Worm (Caenorhabditis elegans): Measurements from ENCODE around the gene F34D10.4.

Gene F34D10.4

DNA sequence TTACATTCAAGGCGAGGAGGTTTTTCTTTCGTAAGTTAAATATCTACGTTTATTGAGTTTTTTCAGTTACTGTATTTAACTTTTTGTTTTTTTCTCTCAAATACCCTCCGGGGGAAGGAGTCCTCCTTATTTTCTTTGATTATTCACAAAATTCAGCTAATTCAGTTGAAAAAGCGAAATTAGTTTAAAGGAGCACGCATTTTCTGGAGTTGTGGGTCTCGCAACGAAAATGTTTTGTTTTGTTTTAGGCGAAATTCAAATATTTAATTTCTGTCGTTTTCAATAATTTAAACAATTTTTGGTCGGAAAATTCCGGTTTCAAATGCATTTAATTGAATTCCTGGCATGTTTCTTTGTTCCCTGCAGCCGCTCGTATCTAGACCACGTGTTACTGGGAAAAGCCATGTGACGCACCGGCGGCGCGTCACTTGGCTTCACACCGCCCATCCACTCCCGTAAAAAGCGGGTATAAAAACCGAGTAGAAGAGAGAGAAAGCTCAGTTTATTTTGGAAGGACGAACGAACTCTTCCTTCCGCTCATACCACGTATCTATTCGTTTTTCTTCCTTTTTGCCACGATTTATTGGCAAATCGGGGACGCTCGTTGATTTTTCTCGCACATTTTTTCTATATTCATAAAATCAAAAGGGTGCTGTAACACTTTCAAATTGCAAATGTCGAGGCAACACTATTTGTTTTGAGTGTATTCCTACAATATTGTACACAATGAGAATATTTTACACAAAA is 720 bp upstream of the F34D10.4 start (continued):
- no peak for TF ChIP-seq ets-5 (GFP tag; IDR thresholded peaks at IDR 0.05)
- no peak for TF ChIP-seq pqm-1 (tag; optimal IDR thresholded peaks at IDR 0.05)
- no peak for TF ChIP-seq aly-2 (tag; optimal IDR thresholded peaks at IDR 0.05)
- TF ChIP-seq sup-37 (GFP tag; optimal IDR thresholded peaks at IDR 0.05) = no peak
- no peak for TF ChIP-seq elt-2 (tag; optimal IDR thresholded peaks at IDR 0.05)
- TF ChIP-seq nhr-237 (tag; optimal IDR thresholded peaks at IDR 0.05) = no peak
- TF ChIP-seq nhr-84 (tag; optimal IDR thresholded peaks at IDR 0.05) = no peak
- no peak for TF ChIP-seq Y116A8C.19 (tag; optimal IDR thresholded peaks at IDR 0.05; ENCODE audit: borderline replicate concordance)
- no peak for TF ChIP-seq elt-3 (tag; optimal IDR thresholded peaks at IDR 0.05)
- TF ChIP-seq F16B12.6 (tag; optimal IDR thresholded peaks at IDR 0.05) = no peak
- no peak for TF ChIP-seq dsc-1 (tag; optimal IDR thresholded peaks at IDR 0.05)
- TF ChIP-seq unc-130 (tag; optimal IDR thresholded peaks at IDR 0.05) = peak; percentile 1
- peak; percentile 55 for TF ChIP-seq nhr-85 (tag)
- no peak for TF ChIP-seq sox-4 (tag; optimal IDR thresholded peaks at IDR 0.05)
- TF ChIP-seq unc-98 (GFP tag; IDR thresholded peaks at IDR 0.05) = no peak
- no peak for TF ChIP-seq lir-3 (tag; optimal IDR thresholded peaks at IDR 0.05; ENCODE audit: poor library complexity)
- no peak for TF ChIP-seq unc-30 (tag; optimal IDR thresholded peaks at IDR 0.05)
- TF ChIP-seq snpc-4 (tag; optimal IDR thresholded peaks at IDR 0.05) = no peak
- TF ChIP-seq sptf-1 (tag; optimal IDR thresholded peaks at IDR 0.05) = no peak
- no peak for TF ChIP-seq lin-35 (GFP tag; optimal IDR thresholded peaks at IDR 0.05)
- peak; percentile 18 for TF ChIP-seq xbp-1 (tag; optimal IDR thresholded peaks at IDR 0.05)
- TF ChIP-seq fkh-4 (tag; optimal IDR thresholded peaks at IDR 0.05; ENCODE audit: borderline replicate concordance) = no peak
- peak; percentile 76 for TF ChIP-seq lin-14 (GFP tag; optimal IDR thresholded peaks at IDR 0.05)
- TF ChIP-seq nhr-12 (tag; optimal IDR thresholded peaks at IDR 0.05) = no peak
- TF ChIP-seq rnt-1 (tag; optimal IDR thresholded peaks at IDR 0.05) = peak; percentile 43
- TF ChIP-seq tbx-2 (tag; optimal IDR thresholded peaks at IDR 0.05) = no peak
- TF ChIP-seq ceh-82 (tag; optimal IDR thresholded peaks at IDR 0.05) = no peak
- TF ChIP-seq unc-62 (GFP tag; optimal IDR thresholded peaks at IDR 0.05) = no peak
- no peak for TF ChIP-seq alr-1 (tag; optimal IDR thresholded peaks at IDR 0.05; ENCODE audit: borderline replicate concordance)
- TF ChIP-seq ceh-8 (GFP tag; optimal IDR thresholded peaks at IDR 0.05) = peak; percentile 11
- no peak for TF ChIP-seq lin-13 (GFP tag; optimal IDR thresholded peaks at IDR 0.05)
- no peak for TF ChIP-seq zip-4 (GFP tag; optimal IDR thresholded peaks at IDR 0.05)
- TF ChIP-seq egl-27 (tag; optimal IDR thresholded peaks at IDR 0.05) = no peak
- no peak for TF ChIP-seq hlh-4 (tag; optimal IDR thresholded peaks at IDR 0.05)
- no peak for TF ChIP-seq fos-1 (tag; optimal IDR thresholded peaks at IDR 0.05)
- TF ChIP-seq mdl-1 (tag; optimal IDR thresholded peaks at IDR 0.05) = no peak
- TF ChIP-seq ces-1 (GFP tag; optimal IDR thresholded peaks at IDR 0.05) = no peak
- no peak for TF ChIP-seq lsy-2 (tag; optimal IDR thresholded peaks at IDR 0.05)
- no peak for TF ChIP-seq nhr-47 (tag; optimal IDR thresholded peaks at IDR 0.05)
- TF ChIP-seq lin-39 (tag; optimal IDR thresholded peaks at IDR 0.05) = no peak
- peak in 1 of 3 experiments; percentile 39 for TF ChIP-seq dpl-1 (GFP tag; optimal IDR thresholded peaks at IDR 0.05)
- no peak for TF ChIP-seq irx-1 (tag; optimal IDR thresholded peaks at IDR 0.05)
- TF ChIP-seq nhr-77 (tag; optimal IDR thresholded peaks at IDR 0.05) = no peak
- TF ChIP-seq efl-1 (optimal IDR thresholded peaks at IDR 0.05) = peak; percentile 43 to 58
- peak in 1 of 2 experiments; percentile 75 for TF ChIP-seq efl-1 (GFP tag; optimal IDR thresholded peaks at IDR 0.05 in 1 of 2)
- TF ChIP-seq blmp-1 (tag; optimal IDR thresholded peaks at IDR 0.05) = peak; percentile 27
- TF ChIP-seq ceh-90 (tag; optimal IDR thresholded peaks at IDR 0.05) = no peak
- TF ChIP-seq grh-1 (GFP tag; IDR thresholded peaks at IDR 0.05) = no peak
- TF ChIP-seq nhr-71 (tag; optimal IDR thresholded peaks at IDR 0.05) = peak; percentile 58
- no peak for TF ChIP-seq unc-86 (tag; optimal IDR thresholded peaks at IDR 0.05)
- no peak for TF ChIP-seq hpl-2 (GFP tag; optimal IDR thresholded peaks at IDR 0.05)

Measured in whole organism, L1 larva.